Fruit fly (Drosophila melanogaster) whole organism, embryonic: ENCODE measurements around the gene sosie.

Experiments used
- CG1024 ChIP-seq: fragments of 200-800 bp; sonication (Bioruptor generic); IDR thresholded peaks from 2 replicates; pipeline ENCODE4 v1.3.6; 2022; ENCODE audit warnings: missing biosample characterization, missing genetic modification characterization
- CG10654 ChIP-seq: fragments of 200-800 bp; sonication (Bioruptor generic); optimal IDR thresholded peaks from 2 replicates; lab custom pipeline; 2016; ENCODE audit warnings: missing biosample characterization, missing genetic modification characterization
- CG1233 ChIP-seq: fragments of 200-800 bp; sonication (Bioruptor generic); optimal IDR thresholded peaks from 4 replicates; lab custom pipeline; 2018; ENCODE audit warnings: missing biosample characterization, mild to moderate bottlenecking, missing genetic modification characterization
- CG12942 ChIP-seq: fragments of 200-800 bp; sonication (Bioruptor generic); optimal IDR thresholded peaks from 3 replicates; lab custom pipeline; 2016; ENCODE audit warnings: missing biosample characterization, missing genetic modification characterization
- CG13287 ChIP-seq: fragments of 200-800 bp; sonication (Bioruptor generic); IDR thresholded peaks from 2 replicates; pipeline ENCODE4 v1.3.6; 2022; ENCODE audit warnings: missing biosample characterization, missing genetic modification characterization; ENCODE audit not compliant: partially characterized antibody
- CG1529 ChIP-seq: fragments of 200-800 bp; sonication (Bioruptor generic); optimal IDR thresholded peaks from 3 replicates; lab custom pipeline; 2018; ENCODE audit warnings: missing biosample characterization, missing genetic modification characterization
- CG1647 ChIP-seq: fragments of 200-800 bp; sonication (Bioruptor generic); optimal IDR thresholded peaks from 3 replicates; lab custom pipeline; 2016; ENCODE audit warnings: missing biosample characterization, missing genetic modification characterization
- CG17612 ChIP-seq: fragments of 200-800 bp; sonication (Bioruptor generic); IDR thresholded peaks from 2 replicates; pipeline ENCODE4 v1.3.6; 2022; ENCODE audit warnings: missing biosample characterization, missing genetic modification characterization
- CG18599 ChIP-seq: fragments of 200-800 bp; sonication (Bioruptor generic); optimal IDR thresholded peaks from 3 replicates; lab custom pipeline; 2017; ENCODE audit warnings: missing biosample characterization, missing genetic modification characterization, mild to moderate bottlenecking, moderate library complexity, missing genetic modification reagents
- CG2202 ChIP-seq: fragments of 200-800 bp; sonication (Bioruptor generic); optimal IDR thresholded peaks from 2 replicates; lab custom pipeline; 2018; ENCODE audit warnings: missing biosample characterization, mild to moderate bottlenecking, missing genetic modification characterization
- CG33213 ChIP-seq: fragments of 200-800 bp; sonication (Bioruptor generic); optimal IDR thresholded peaks from 3 replicates; lab custom pipeline; 2016; ENCODE audit warnings: missing biosample characterization, missing genetic modification characterization
- CG9437 ChIP-seq: fragments of 200-800 bp; sonication (Bioruptor generic); optimal IDR thresholded peaks from 2 replicates; lab custom pipeline; 2018; ENCODE audit warnings: missing biosample characterization, mild to moderate bottlenecking, missing genetic modification characterization
- D19B ChIP-seq: fragments of 200-800 bp; sonication (Bioruptor generic); optimal IDR thresholded peaks from 2 replicates; lab custom pipeline; 2017; ENCODE audit warnings: missing biosample characterization, mild to moderate bottlenecking, missing genetic modification characterization
- Deaf1 ChIP-seq: fragments of 200-800 bp; optimal IDR thresholded peaks from 3 replicates; lab custom pipeline; 2019; ENCODE audit warnings: missing biosample characterization, mild to moderate bottlenecking, missing genetic modification characterization, moderate library complexity
- GATAe ChIP-seq: fragments of 200-800 bp; sonication (Bioruptor generic); conservative IDR thresholded peaks from 2 replicates; pipeline ENCODE4 v1.3.6; 2022; ENCODE audit warnings: missing biosample characterization, missing genetic modification characterization
- HLH54F ChIP-seq: fragments of 200-800 bp; sonication (Bioruptor generic); optimal IDR thresholded peaks from 3 replicates; lab custom pipeline; 2016; ENCODE audit warnings: missing biosample characterization, missing genetic modification characterization
- Hmr ChIP-seq: fragments of 200-800 bp; sonication (Bioruptor generic); optimal IDR thresholded peaks from 3 replicates; lab custom pipeline; 2017; ENCODE audit warnings: mild to moderate bottlenecking, missing biosample characterization, missing genetic modification reagents, missing genetic modification characterization
- Hr51 ChIP-seq, 2 experiments: fragments of 200-800 bp; sonication (Bioruptor generic); optimal IDR thresholded peaks; 2 replicates in 1 of 2; 3 replicates in 1 of 2; lab custom pipeline; 2016 to 2018; ENCODE audit warnings: missing biosample characterization in 2 of 2, missing genetic modification characterization in 2 of 2, mild to moderate bottlenecking in 1 of 2, moderate library complexity in 1 of 2
- Lhr ChIP-seq: fragments of 200-800 bp; sonication (Bioruptor generic); optimal IDR thresholded peaks from 3 replicates; lab custom pipeline; 2017; ENCODE audit warnings: mild to moderate bottlenecking, missing biosample characterization, missing genetic modification reagents, missing genetic modification characterization
- Mad ChIP-seq: fragments of 200-800 bp; sonication (Bioruptor generic); optimal IDR thresholded peaks from 2 replicates; lab custom pipeline; 2016; ENCODE audit warnings: missing biosample characterization, missing genetic modification characterization
- Mrtf ChIP-seq: fragments of 200-800 bp; sonication (Bioruptor generic); IDR thresholded peaks from 3 replicates; pipeline ENCODE4 v1.3.6; 2022; ENCODE audit warnings: missing biosample characterization, missing genetic modification characterization
- NfI ChIP-seq: fragments of 200-800 bp; sonication (Bioruptor generic); optimal IDR thresholded peaks from 3 replicates; lab custom pipeline; 2018; ENCODE audit warnings: missing biosample characterization, mild to moderate bottlenecking, missing genetic modification characterization, moderate library complexity
- PHDP ChIP-seq: fragments of 200-800 bp; sonication (Bioruptor generic); optimal IDR thresholded peaks from 3 replicates; lab custom pipeline; 2018; ENCODE audit warnings: missing biosample characterization, mild to moderate bottlenecking, missing genetic modification characterization, moderate library complexity
- Ptx1 ChIP-seq: fragments of 200-800 bp; sonication (Bioruptor generic); IDR thresholded peaks from 2 replicates; pipeline ENCODE4 v1.3.6; 2022; ENCODE audit warnings: missing biosample characterization, missing genetic modification characterization
- Ravus ChIP-seq: fragments of 200-800 bp; sonication (Bioruptor generic); IDR thresholded peaks from 2 replicates; pipeline ENCODE4 v1.3.6; 2022; ENCODE audit warnings: missing biosample characterization, missing genetic modification characterization
- Xbp1 ChIP-seq: fragments of 200-800 bp; sonication (Bioruptor generic); optimal IDR thresholded peaks from 3 replicates; lab custom pipeline; 2016; ENCODE audit warnings: missing biosample characterization, mild to moderate bottlenecking, missing genetic modification characterization
- YL-1 ChIP-seq: fragments of 200-800 bp; sonication (Bioruptor generic); optimal IDR thresholded peaks from 3 replicates; lab custom pipeline; 2017; ENCODE audit warnings: missing biosample characterization, mild to moderate bottlenecking, missing genetic modification characterization
- ase ChIP-seq: fragments of 200-800 bp; sonication (Bioruptor generic); IDR thresholded peaks from 3 replicates; pipeline ENCODE4 v1.3.6; 2022; ENCODE audit warnings: missing biosample characterization, missing genetic modification characterization
- bcd ChIP-seq: fragments of 200-800 bp; sonication (Bioruptor generic); optimal IDR thresholded peaks from 2 replicates; lab custom pipeline; 2017; ENCODE audit warnings: missing biosample characterization, mild to moderate bottlenecking, missing genetic modification characterization
- ci ChIP-seq: fragments of 200-800 bp; sonication (Bioruptor generic); IDR thresholded peaks from 3 replicates; pipeline ENCODE4 v1.3.6; 2022; ENCODE audit warnings: missing biosample characterization, missing genetic modification characterization
- crp ChIP-seq, 2 experiments: fragments of 200-800 bp; sonication (Bioruptor generic); optimal IDR thresholded peaks; 2 replicates in 1 of 2; 3 replicates in 1 of 2; lab custom pipeline; 2017; ENCODE audit warnings: missing biosample characterization in 2 of 2, missing genetic modification characterization in 2 of 2, mild to moderate bottlenecking in 1 of 2, moderate library complexity in 1 of 2
- da ChIP-seq: fragments of 200-800 bp; sonication (Bioruptor generic); optimal IDR thresholded peaks from 2 replicates; lab custom pipeline; 2016; ENCODE audit warnings: missing biosample characterization, missing genetic modification characterization
- dati ChIP-seq: fragments of 200-800 bp; sonication (Bioruptor generic); IDR thresholded peaks from 2 replicates; pipeline ENCODE4 v1.3.6; 2022; ENCODE audit warnings: missing biosample characterization, missing genetic modification characterization
- dpn ChIP-seq, 2 experiments: fragments of 200-800 bp; sonication (Bioruptor generic); optimal IDR thresholded peaks; 3 replicates each; lab custom pipeline; 2016; ENCODE audit warnings: missing biosample characterization in 2 of 2, missing genetic modification characterization in 2 of 2
- gem ChIP-seq: fragments of 200-800 bp; sonication (Bioruptor generic); optimal IDR thresholded peaks from 2 replicates; lab custom pipeline; 2019; ENCODE audit warnings: missing biosample characterization, mild to moderate bottlenecking, missing genetic modification characterization, moderate library complexity
- gsb-n ChIP-seq: fragments of 200-800 bp; sonication (Bioruptor generic); optimal IDR thresholded peaks from 3 replicates; lab custom pipeline; 2018; ENCODE audit warnings: missing biosample characterization, mild to moderate bottlenecking, missing genetic modification characterization
- hbn ChIP-seq: fragments of 200-800 bp; sonication (Bioruptor generic); IDR thresholded peaks from 2 replicates; pipeline ENCODE4 v1.3.6; 2022; ENCODE audit warnings: missing biosample characterization, missing genetic modification characterization; ENCODE audit not compliant: partially characterized antibody
- hkb ChIP-seq, 2 experiments: fragments of 200-800 bp in 1 of 2; fragments of >200 bp in 1 of 2; sonication (Bioruptor generic) in 1 of 2; IDR thresholded peaks in 1 of 2; optimal IDR thresholded peaks in 1 of 2; 2 replicates each; pipeline versions ENCODE4 v1.3.6 to Lab custom; 2017 to 2022; ENCODE audit warnings: missing biosample characterization in 1 of 2, missing genetic modification characterization in 1 of 2
- hth ChIP-seq: fragments of >200 bp; optimal IDR thresholded peaks from 2 replicates; lab custom pipeline; 2017; ENCODE audit warnings: inconsistent platforms
- ken ChIP-seq: fragments of 200-800 bp; sonication (Bioruptor generic); IDR thresholded peaks from 3 replicates; pipeline ENCODE4 v1.3.6; 2022; ENCODE audit warnings: missing biosample characterization, missing genetic modification characterization
- luna ChIP-seq: fragments of 200-800 bp; sonication (Bioruptor generic); optimal IDR thresholded peaks from 2 replicates; lab custom pipeline; 2016; ENCODE audit warnings: missing biosample characterization, missing genetic modification characterization
- phol ChIP-seq: fragments of 200-800 bp; sonication (Bioruptor generic); optimal IDR thresholded peaks from 3 replicates; lab custom pipeline; 2018; ENCODE audit warnings: missing biosample characterization, mild to moderate bottlenecking, missing genetic modification characterization, moderate library complexity
- pita ChIP-seq: fragments of 200-800 bp; sonication (Bioruptor generic); optimal IDR thresholded peaks from 2 replicates; lab custom pipeline; 2017; ENCODE audit warnings: missing biosample characterization, mild to moderate bottlenecking, missing genetic modification characterization
- seq ChIP-seq: fragments of 200-800 bp; sonication (Bioruptor generic); IDR thresholded peaks from 2 replicates; pipeline ENCODE4 v1.3.6; 2022; ENCODE audit warnings: missing biosample characterization, missing genetic modification characterization
- sna ChIP-seq: fragments of 200-800 bp; sonication (Bioruptor generic); IDR thresholded peaks from 2 replicates; pipeline ENCODE4 v1.3.6; 2022; ENCODE audit warnings: missing biosample characterization, missing genetic modification characterization; ENCODE audit not compliant: partially characterized antibody
- tgo ChIP-seq: fragments of 200-800 bp; sonication (Bioruptor generic); IDR thresholded peaks from 3 replicates; pipeline ENCODE4 v1.3.6; 2022; ENCODE audit warnings: missing biosample characterization, missing genetic modification characterization
- tup ChIP-seq: fragments of 200-800 bp; sonication (Bioruptor generic); optimal IDR thresholded peaks from 2 replicates; lab custom pipeline; 2016; ENCODE audit warnings: missing biosample characterization, mild to moderate bottlenecking, missing genetic modification characterization, moderate library complexity
- wdn ChIP-seq: fragments of 200-800 bp; sonication (Bioruptor generic); IDR thresholded peaks from 2 replicates; pipeline ENCODE4 v1.3.6; 2022; ENCODE audit warnings: missing biosample characterization, missing genetic modification characterization
- zf30C ChIP-seq: fragments of 200-800 bp; sonication (Bioruptor generic); optimal IDR thresholded peaks from 3 replicates; lab custom pipeline; 2018; ENCODE audit warnings: missing biosample characterization, mild to moderate bottlenecking, missing genetic modification characterization

sosie gene

dm6 chr3R:24813637-24814301 is 20.0 kb upstream of the sosie start, which contains the start of the genes lili and CG34150 (continued):
- TF ChIP-seq D19B: peak; percentile 19
- peak; percentile 69 for TF ChIP-seq NfI (GFP tag; lab: Kevin White, UChicago)
- peak; percentile 19 for TF ChIP-seq hkb (optimal IDR thresholded peaks at IDR 0.05; lab: Kevin White, UChicago)
- peak; percentile 69 for TF ChIP-seq hkb (GFP tag; IDR thresholded peaks at IDR 0.05; lab: Robert Waterston, UW)
- TF ChIP-seq Ravus (GFP tag; lab: Robert Waterston, UW): no peak
- peak; percentile 76 for TF ChIP-seq CG18599
- peak; percentile 79 for TF ChIP-seq YL-1 (GFP tag; lab: Kevin White, UChicago)
- TF ChIP-seq Mrtf (GFP tag; lab: Robert Waterston, UW): 0 out of 3 replicates have a peak, but pooled peaks have one; percentile 45
- TF ChIP-seq PHDP (tag; lab: Kevin White, UChicago): peak; percentile 77
- TF ChIP-seq Hr51 (GFP tag; optimal IDR thresholded peaks at IDR 0.05; lab: Kevin White, UChicago): peak; percentile 64 to 75
- TF ChIP-seq CG1647: peak; percentile 64
- TF ChIP-seq ase (GFP tag; lab: Robert Waterston, UW): no peak
- TF ChIP-seq ci (GFP tag; lab: Robert Waterston, UW): peak; percentile 73
- TF ChIP-seq Hmr: peak; percentile 58
- peak; percentile 84 for TF ChIP-seq Xbp1
- TF ChIP-seq sna (GFP tag; lab: Robert Waterston, UW): peak; percentile 72; the same call in 1 of the 2 replicates
- peak; percentile 75 for TF ChIP-seq HLH54F (GFP tag; lab: Kevin White, UChicago)
- TF ChIP-seq CG12942 (GFP tag; lab: Kevin White, UChicago): peak; percentile 74
- peak; percentile 53 for TF ChIP-seq bcd (GFP tag; lab: Kevin White, UChicago)
- peak; percentile 43 for TF ChIP-seq gsb-n (tag; lab: Kevin White, UChicago)
- TF ChIP-seq Ptx1: peak; percentile 81
- TF ChIP-seq dpn (GFP tag; optimal IDR thresholded peaks at IDR 0.05; lab: Kevin White, UChicago): peak; percentile 81
- peak; percentile 46 for TF ChIP-seq CG1529 (GFP tag; lab: Kevin White, UChicago)
- peak; percentile 78 to 94 for TF ChIP-seq crp (GFP tag; optimal IDR thresholded peaks at IDR 0.05; lab: Kevin White, UChicago)
- no peak for TF ChIP-seq Deaf1
- peak; percentile 67 for TF ChIP-seq CG10654 (GFP tag; lab: Kevin White, UChicago)
- TF ChIP-seq Lhr: peak; percentile 58
- 0 out of 2 replicates have a peak, but pooled peaks have one; percentile 36 for TF ChIP-seq CG17612 (GFP tag; lab: Robert Waterston, UW)
- TF ChIP-seq CG9437 (GFP tag; lab: Kevin White, UChicago): peak; percentile 95
- no peak for TF ChIP-seq pita (GFP tag; lab: Kevin White, UChicago)
- peak; percentile 75 for TF ChIP-seq hbn (GFP tag; lab: Robert Waterston, UW)
- TF ChIP-seq Mad: peak; percentile 87
- TF ChIP-seq CG13287 (GFP tag; lab: Robert Waterston, UW): peak; percentile 88
- TF ChIP-seq zf30C (GFP tag; lab: Kevin White, UChicago): peak; percentile 22
- peak; percentile 58; the same call in 1 of the 3 replicates for TF ChIP-seq ken (GFP tag; lab: Robert Waterston, UW)
- TF ChIP-seq CG2202 (tag; lab: Kevin White, UChicago): peak; percentile 32
- TF ChIP-seq dati (GFP tag; lab: Robert Waterston, UW): no peak
- peak; percentile 90 for TF ChIP-seq phol
- TF ChIP-seq GATAe (GFP tag; lab: Robert Waterston, UW): no peak
- TF ChIP-seq tgo: peak; percentile 72
- TF ChIP-seq gem: peak; percentile 83
- TF ChIP-seq tup (GFP tag; lab: Kevin White, UChicago): no peak
- TF ChIP-seq seq (GFP tag; lab: Robert Waterston, UW): peak; percentile 37; the same call in 1 of the 2 replicates
- peak; percentile 22 for TF ChIP-seq da
- TF ChIP-seq CG1024 (GFP tag; lab: Robert Waterston, UW): peak; percentile 57
- no peak for TF ChIP-seq wdn (GFP tag; lab: Robert Waterston, UW)
- TF ChIP-seq luna (GFP tag; lab: Kevin White, UChicago): peak; percentile 47
- TF ChIP-seq CG1233 (GFP tag; lab: Kevin White, UChicago): peak; percentile 64
- peak; percentile 54 for TF ChIP-seq CG33213 (GFP tag; lab: Kevin White, UChicago)
- TF ChIP-seq hth (lab: Kevin White, UChicago): no peak
